Worm (Caenorhabditis elegans): ENCODE measurements around the gene srbc-40.

DNA sequence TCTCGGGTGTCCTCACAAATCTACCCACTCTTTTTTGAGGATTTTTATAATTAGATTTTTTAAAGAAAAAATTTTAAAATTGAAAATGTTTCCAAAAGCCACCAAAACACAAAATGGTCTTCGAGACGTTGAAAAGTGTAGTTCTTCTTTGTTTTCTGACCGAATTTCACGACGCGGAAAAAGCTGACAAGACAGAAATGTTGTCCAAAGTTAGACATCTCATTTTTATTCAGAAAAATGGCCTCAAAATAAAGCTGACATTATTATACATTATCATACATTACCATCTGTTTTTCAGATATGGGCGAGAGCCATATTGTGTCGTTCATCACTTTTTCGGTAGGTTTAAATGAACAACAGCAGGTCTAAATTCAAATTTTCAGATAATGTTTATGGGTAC lies 40.0 kb downstream of the srbc-40 start, which contains the start of gene srx-22:
- no peak for TF ChIP-seq ham-2 (GFP tag; optimal IDR thresholded peaks at IDR 0.05)
- TF ChIP-seq ztf-11 (tag; optimal IDR thresholded peaks at IDR 0.05), result no peak
- no peak for TF ChIP-seq snpc-4 (tag; optimal IDR thresholded peaks at IDR 0.05)
- no peak for TF ChIP-seq nhr-28 (tag; optimal IDR thresholded peaks at IDR 0.05)
- TF ChIP-seq lin-13 (tag; optimal IDR thresholded peaks at IDR 0.05), result no peak
- TF ChIP-seq elt-3 (tag; optimal IDR thresholded peaks at IDR 0.05), result no peak
- no peak for TF ChIP-seq pha-4 (tag; optimal IDR thresholded peaks at IDR 0.05)
- no peak for TF ChIP-seq nhr-2 (tag; optimal IDR thresholded peaks at IDR 0.05)
- TF ChIP-seq mls-2 (tag; optimal IDR thresholded peaks at IDR 0.05), result no peak
- no peak for TF ChIP-seq mep-1 (tag; optimal IDR thresholded peaks at IDR 0.05)
- TF ChIP-seq lsy-2 (tag; optimal IDR thresholded peaks at IDR 0.05), result no peak
- no peak for TF ChIP-seq ceh-43 (GFP tag; optimal IDR thresholded peaks at IDR 0.05)
